Worm (Caenorhabditis elegans) whole organism, early embryonic: Measurements from ENCODE around the gene F02E11.7.
A peak's percentile ranks its signal among the peaks of the same experiment; 100 is the strongest.
"Not testable (repeated sequence)": the region's sequence is repeated elsewhere in the genome, so short reads cannot be mapped to it uniquely, and the experiment has no call there.

Source experiments
- B0310.2 ChIP-seq: sonication (generic microtip); optimal IDR thresholded peaks from 2 replicates; lab custom pipeline; 2016; ENCODE audit warnings: mild to moderate bottlenecking, missing genetic modification characterization, missing compliant biosample characterization
- F13C5.2 ChIP-seq: sonication (generic microtip); optimal IDR thresholded peaks from 2 replicates; lab custom pipeline; 2017; ENCODE audit warnings: mild to moderate bottlenecking, missing genetic modification characterization, inconsistent platforms, missing compliant biosample characterization
- aly-1 ChIP-seq: sonication (generic microtip); optimal IDR thresholded peaks from 2 replicates; lab custom pipeline; 2016; ENCODE audit warnings: missing genetic modification characterization, missing compliant biosample characterization
- ama-1 ChIP-seq: fragments of 150-350 bp; optimal IDR thresholded peaks from 2 replicates; lab custom pipeline; 2014
- ceh-13 ChIP-seq: fragments of 200-800 bp; sonication (Bioruptor generic); optimal IDR thresholded peaks from 2 replicates; lab custom pipeline; 2018; ENCODE audit warnings: mild to moderate bottlenecking, missing genetic modification characterization, missing compliant biosample characterization
- ceh-36 ChIP-seq: sonication (generic microtip); optimal IDR thresholded peaks from 2 replicates; lab custom pipeline; 2016; ENCODE audit warnings: missing genetic modification characterization, inconsistent platforms, missing compliant biosample characterization
- ets-7 ChIP-seq: sonication (generic microtip); optimal IDR thresholded peaks from 2 replicates; lab custom pipeline; 2016; ENCODE audit warnings: missing genotype, missing genetic modification characterization, missing compliant biosample characterization
- flt-1 ChIP-seq: fragments of 200-800 bp; sonication (Bioruptor generic); IDR thresholded peaks from 2 replicates; pipeline ENCODE4 v1.3.6; 2022; ENCODE audit warnings: missing genetic modification characterization, missing compliant biosample characterization
- hmbx-1 ChIP-seq: sonication (generic microtip); optimal IDR thresholded peaks from 2 replicates; lab custom pipeline; 2016; ENCODE audit warnings: mild to moderate bottlenecking, missing genetic modification characterization, missing compliant biosample characterization
- hmg-4 ChIP-seq: fragments of 200-800 bp; sonication (Bioruptor generic); optimal IDR thresholded peaks from 2 replicates; lab custom pipeline; 2018; ENCODE audit warnings: mild to moderate bottlenecking, missing genetic modification characterization, missing compliant biosample characterization
- hnd-1 ChIP-seq: sonication (generic microtip); optimal IDR thresholded peaks from 2 replicates; lab custom pipeline; 2016; ENCODE audit warnings: missing genetic modification characterization, missing compliant biosample characterization
- pes-1 ChIP-seq: fragments of 200-800 bp; sonication (Bioruptor generic); IDR thresholded peaks from 2 replicates; pipeline ENCODE4 v1.3.6; 2022; ENCODE audit warnings: missing genetic modification reagents, missing genetic modification characterization, missing compliant biosample characterization
- scrt-1 ChIP-seq: fragments of 200-800 bp; sonication (Bioruptor generic); IDR thresholded peaks from 2 replicates; pipeline ENCODE4 v1.3.6; 2022; ENCODE audit warnings: missing genetic modification characterization, missing compliant biosample characterization
- sea-1 ChIP-seq: fragments of 200-800 bp; sonication (Bioruptor generic); conservative IDR thresholded peaks from 2 replicates; pipeline ENCODE4 v1.3.6; 2022; ENCODE audit warnings: missing genetic modification characterization, missing compliant biosample characterization
- tbx-11 ChIP-seq: fragments of 200-800 bp; sonication (Bioruptor generic); IDR thresholded peaks from 2 replicates; pipeline ENCODE4 v1.3.6; 2022; ENCODE audit warnings: missing genetic modification characterization, missing compliant biosample characterization
- tbx-37 ChIP-seq: fragments of 200-800 bp; sonication (Bioruptor generic); conservative IDR thresholded peaks from 2 replicates; pipeline ENCODE4 v1.3.6; 2022; ENCODE audit warnings: missing genetic modification reagents, missing genetic modification characterization, missing compliant biosample characterization
- tra-4 ChIP-seq: sonication (generic microtip); optimal IDR thresholded peaks from 2 replicates; lab custom pipeline; 2017; ENCODE audit warnings: missing genetic modification characterization, missing compliant biosample characterization

Gene F02E11.7

ce11 chrII:3287073-3287472 lies 19.6 kb downstream of the F02E11.7 start, which contains the start of gene sri-63:
Gene sri-63, plus strand, starts transcription at chrII:3287373.
- TF ChIP-seq ceh-13 (GFP tag; lab: Kevin White, UChicago) (no peak), hmbx-1 (no peak), F13C5.2 (tag; lab: Kevin White, UChicago) (no peak), ama-1 (lab: Kevin White, UChicago) (no peak), scrt-1 (GFP tag; lab: Robert Waterston, UW) (no peak), hmg-4 (GFP tag; lab: Kevin White, UChicago) (no peak)

ce11 chrII:3290544-3290943 lies 23.1 kb downstream of the F02E11.7 start, which contains the start of gene F39E9.14:
Gene F39E9.14, minus strand, starts transcription at chrII:3290644.
- not testable (repeated sequence) for TF ChIP-seq ceh-36 (tag; lab: Kevin White, UChicago); hmg-4 (GFP tag; lab: Kevin White, UChicago); B0310.2 (tag; lab: Kevin White, UChicago)

ce11 chrII:3295193-3295592 lies 27.7 kb downstream of the F02E11.7 start, which contains the start of gene btb-17:
Gene btb-17, plus strand, starts transcription at chrII:3295405.
- TF ChIP-seq hnd-1 (tag; lab: Kevin White, UChicago) (no peak), tbx-11 (GFP tag; lab: Robert Waterston, UW) (no peak), ceh-13 (GFP tag; lab: Kevin White, UChicago) (no peak), sea-1 (GFP tag; lab: Robert Waterston, UW) (no peak), scrt-1 (GFP tag; lab: Robert Waterston, UW) (no peak)

- TF ChIP-seq scrt-1 (GFP tag; lab: Robert Waterston, UW) (no peak), aly-1 (tag; lab: Kevin White, UChicago) (no peak)
Observed at ce11 chrII:3296644-3297043, 29.2 kb downstream of the F02E11.7 start, which contains the start of gene btb-16. Gene btb-16, plus strand, starts transcription at chrII:3296883.

ce11 chrII:3297914-3298313 lies 30.4 kb downstream of the F02E11.7 start, which contains the start of gene btb-18:
Gene btb-18, plus strand, starts transcription at chrII:3298214.
- TF ChIP-seq hmg-4 (GFP tag; lab: Kevin White, UChicago) (no peak), ceh-13 (GFP tag; lab: Kevin White, UChicago) (no peak)

- TF ChIP-seq ama-1 (lab: Kevin White, UChicago) (no peak), ets-7 (no peak), ceh-36 (tag; lab: Kevin White, UChicago) (no peak), tbx-11 (GFP tag; lab: Robert Waterston, UW) (no peak), aly-1 (tag; lab: Kevin White, UChicago) (no peak), B0310.2 (tag; lab: Kevin White, UChicago) (no peak), flt-1 (GFP tag; lab: Robert Waterston, UW) (no peak), sea-1 (GFP tag; lab: Robert Waterston, UW) (no peak), hnd-1 (tag; lab: Kevin White, UChicago) (no peak), F13C5.2 (tag; lab: Kevin White, UChicago) (no peak), hmg-4 (GFP tag; lab: Kevin White, UChicago) (no peak), scrt-1 (GFP tag; lab: Robert Waterston, UW) (no peak), tra-4 (tag; lab: Kevin White, UChicago) (no peak), tbx-37 (no peak), pes-1 (no peak)
Observed at ce11 chrII:3299457-3299856, 32.0 kb downstream of the F02E11.7 start, which contains the start of gene btb-22. Gene btb-22, plus strand, starts transcription at chrII:3299757.

ce11 chrII:3303582-3303981 lies 36.1 kb downstream of the F02E11.7 start:
- TF ChIP-seq tra-4 (tag; lab: Kevin White, UChicago), result no peak
- no peak for TF ChIP-seq pes-1
- no peak for TF ChIP-seq scrt-1 (GFP tag; lab: Robert Waterston, UW)
- TF ChIP-seq hmg-4 (GFP tag; lab: Kevin White, UChicago), result no peak

ce11 chrII:3309963-3310362 lies 42.5 kb downstream of the F02E11.7 start:
- peak; percentile 35; the same call in 1 of the 2 replicates for TF ChIP-seq tbx-37

ce11 chrII:3310957-3311657 lies 43.6 kb downstream of the F02E11.7 start:
- no peak for TF ChIP-seq ets-7
- TF ChIP-seq hnd-1 (tag; lab: Kevin White, UChicago), result no peak
- TF ChIP-seq tra-4 (tag; lab: Kevin White, UChicago), result no peak
